Fruit fly (Drosophila melanogaster): ENCODE results near the gene Aplip1.

Aplip1 gene

dm6 chr3L:1177085-1177484 lies 19.0 kb upstream of the Aplip1 start, which contains the start of gene bab2 (continued):
- TF ChIP-seq NC2β (GFP tag; optimal IDR thresholded peaks at IDR 0.05) (peak; percentile 25), CG17186 (GFP tag; optimal IDR thresholded peaks at IDR 0.05) (no peak), Hr78 (GFP tag; optimal IDR thresholded peaks at IDR 0.05) (no peak), CG8944 (GFP tag; optimal IDR thresholded peaks at IDR 0.05) (no peak), Drgx (GFP tag; IDR thresholded peaks at IDR 0.05) (no peak), CG3847 (GFP tag; IDR thresholded peaks at IDR 0.05) (no peak), chif (GFP tag; optimal IDR thresholded peaks at IDR 0.05) (no peak), danr (GFP tag; IDR thresholded peaks at IDR 0.05) (no peak), zf30C (GFP tag; optimal IDR thresholded peaks at IDR 0.05) (peak; percentile 5), Adf1 (GFP tag; IDR thresholded peaks at IDR 0.05) (peak; percentile 97), HmgZ (tag; optimal IDR thresholded peaks at IDR 0.05) (peak; percentile 17), so (GFP tag; IDR thresholded peaks at IDR 0.05) (peak; percentile 58; the same call in 1 of the 3 replicates), CG8359 (GFP tag; optimal IDR thresholded peaks at IDR 0.05; ENCODE audit: borderline replicate concordance) (no peak), CG4360 (GFP tag; IDR thresholded peaks at IDR 0.05) (peak; percentile 100), tll (GFP tag; optimal IDR thresholded peaks at IDR 0.05) (peak in 1 of 2 experiments; percentile 43), CG1024 (GFP tag; IDR thresholded peaks at IDR 0.05) (no peak), Side (GFP tag; optimal IDR thresholded peaks at IDR 0.05) (peak; percentile 2), pnt (GFP tag; optimal IDR thresholded peaks at IDR 0.05) (no peak), ind (GFP tag; optimal IDR thresholded peaks at IDR 0.05) (no peak), Spps (tag; optimal IDR thresholded peaks at IDR 0.05) (peak; percentile 30), dati (GFP tag; IDR thresholded peaks at IDR 0.05) (no peak), CG10543 (GFP tag; optimal IDR thresholded peaks at IDR 0.05) (no peak), CG17328 (GFP tag; IDR thresholded peaks at IDR 0.05) (peak; percentile 31; the same call in 1 of the 2 replicates), CG12659 (GFP tag; optimal IDR thresholded peaks at IDR 0.05) (no peak), CG6175 (GFP tag; IDR thresholded peaks at IDR 0.05) (no peak), E2f1 (GFP tag; IDR thresholded peaks at IDR 0.05) (no peak), bsh (GFP tag; optimal IDR thresholded peaks at IDR 0.05) (peak; percentile 18 to 21), Gsc (GFP tag; IDR thresholded peaks at IDR 0.05) (no peak), ham (GFP tag; IDR thresholded peaks at IDR 0.05) (no peak), dmrt99B (tag; optimal IDR thresholded peaks at IDR 0.05) (no peak), ap (GFP tag; IDR thresholded peaks at IDR 0.05) (no peak), CG32767 (GFP tag; IDR thresholded peaks at IDR 0.05) (no peak), CG9437 (GFP tag; optimal IDR thresholded peaks at IDR 0.05) (no peak), NK7.1 (GFP tag; optimal IDR thresholded peaks at IDR 0.05) (no peak), CG14014 (GFP tag; IDR thresholded peaks at IDR 0.05) (peak; percentile 27; the same call in 1 of the 2 replicates), CG5180 (GFP tag; optimal IDR thresholded peaks at IDR 0.05) (peak; percentile 54), sens-2 (GFP tag; IDR thresholded peaks at IDR 0.05) (no peak), Kr (GFP tag; optimal IDR thresholded peaks at IDR 0.05) (no peak), Dp (GFP tag; optimal IDR thresholded peaks at IDR 0.05) (no peak), CG33213 (GFP tag; optimal IDR thresholded peaks at IDR 0.05) (no peak), CTCF (GFP tag; optimal IDR thresholded peaks at IDR 0.05) (no peak), CG17359 (tag; optimal IDR thresholded peaks at IDR 0.05) (peak; percentile 13), Camta (GFP tag; optimal IDR thresholded peaks at IDR 0.05) (no peak), CG33557 (GFP tag; optimal IDR thresholded peaks at IDR 0.05) (peak; percentile 47), Hmr (GFP tag; optimal IDR thresholded peaks at IDR 0.05) (no peak), PHDP (tag; optimal IDR thresholded peaks at IDR 0.05) (peak; percentile 16), luna (GFP tag; optimal IDR thresholded peaks at IDR 0.05) (no peak), Lhr (GFP tag; optimal IDR thresholded peaks at IDR 0.05) (no peak), CG13624 (GFP tag; optimal IDR thresholded peaks at IDR 0.05) (peak; percentile 9), CG1233 (GFP tag; optimal IDR thresholded peaks at IDR 0.05) (no peak), sisA (GFP tag; IDR thresholded peaks at IDR 0.05) (no peak), CG6683 (GFP tag; optimal IDR thresholded peaks at IDR 0.05) (no peak)

Measured in whole organism, embryonic.